Worm (Caenorhabditis elegans) whole organism, L1 larva: ENCODE data around the gene Y69E1A.1.

ENCODE experiments used
- ama-1 ChIP-seq: fragments of 150-350 bp; optimal IDR thresholded peaks from 2 replicates; lab custom pipeline; 2014
- dsc-1 ChIP-seq: sonication (generic microtip); optimal IDR thresholded peaks from 2 replicates; lab custom pipeline; 2016; ENCODE audit warnings: mild to moderate bottlenecking, missing genetic modification characterization, missing compliant biosample characterization
- egl-27 ChIP-seq, 2 experiments: fragments of 150-350 bp in 1 of 2; sonication (generic microtip); optimal IDR thresholded peaks; 3 replicates each; lab custom pipeline; 2017 to 2018; ENCODE audit warnings: missing biosample characterization in 2 of 2, missing genetic modification characterization in 2 of 2, missing genetic modification reagents in 2 of 2
- elt-3 ChIP-seq, 6 experiments: fragments of 150-350 bp in 1 of 6; sonication (generic microtip); optimal IDR thresholded peaks; 2 replicates each; lab custom pipeline; 2017 to 2018; ENCODE audit warnings: missing biosample characterization in 6 of 6, missing genetic modification characterization in 6 of 6, inconsistent platforms in 1 of 6
- ets-5 ChIP-seq: fragments of 200-800 bp; sonication (Bioruptor generic); IDR thresholded peaks from 2 replicates; pipeline ENCODE4 v1.3.6; 2022; ENCODE audit warnings: missing genetic modification characterization, missing compliant biosample characterization
- lsy-2 ChIP-seq, 2 experiments: fragments of 150-350 bp; optimal IDR thresholded peaks; 2 replicates each; lab custom pipeline; 2014; ENCODE audit warnings: missing biosample characterization in 2 of 2, missing genetic modification characterization in 2 of 2
- mep-1 ChIP-seq: fragments of 150-350 bp; optimal IDR thresholded peaks from 2 replicates; lab custom pipeline; 2014; ENCODE audit warnings: missing biosample characterization, missing genetic modification characterization
- nhr-11 ChIP-seq: fragments of 150-350 bp; optimal IDR thresholded peaks from 2 replicates; lab custom pipeline; 2014; ENCODE audit warnings: missing biosample characterization, missing genetic modification characterization
- nhr-12 ChIP-seq: sonication (generic microtip); optimal IDR thresholded peaks from 2 replicates; lab custom pipeline; 2017; ENCODE audit warnings: missing biosample characterization, missing genetic modification characterization
- nhr-237 ChIP-seq: fragments of 150-350 bp; optimal IDR thresholded peaks from 2 replicates; lab custom pipeline; 2014; ENCODE audit warnings: missing biosample characterization, missing genetic modification characterization
- nhr-76 ChIP-seq: sonication (generic microtip); optimal IDR thresholded peaks from 2 replicates; lab custom pipeline; 2017; ENCODE audit warnings: missing biosample characterization, missing genetic modification characterization
- tbx-2 ChIP-seq: sonication (generic microtip); optimal IDR thresholded peaks from 2 replicates; lab custom pipeline; 2016; ENCODE audit warnings: missing genetic modification characterization, missing compliant biosample characterization
- ztf-11 ChIP-seq, 2 experiments: sonication (generic microtip); optimal IDR thresholded peaks; 2 replicates each; lab custom pipeline; 2016 to 2017; ENCODE audit warnings: missing genetic modification characterization in 2 of 2, missing biosample characterization in 1 of 2, missing compliant biosample characterization in 1 of 2

DNA sequence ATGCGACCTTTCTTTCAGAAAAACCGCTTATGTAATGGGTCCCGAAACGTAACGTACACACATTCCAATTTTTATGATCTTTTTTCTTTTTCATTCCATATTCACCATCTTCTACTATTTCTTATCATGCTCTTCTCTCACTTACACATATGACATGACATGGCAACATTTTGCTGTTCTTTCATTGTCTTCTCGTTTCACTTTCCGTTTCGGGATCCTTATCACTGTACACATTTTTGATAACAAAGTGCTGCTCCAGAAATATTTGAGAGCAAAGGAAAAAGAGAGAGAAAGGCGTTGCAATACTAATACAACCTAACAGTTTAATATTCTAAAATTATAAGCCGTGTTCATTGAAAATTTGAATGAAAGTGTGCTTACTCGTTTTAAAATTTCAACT lies 21.6 kb upstream of the Y69E1A.1 start:
- TF ChIP-seq elt-3 (tag; optimal IDR thresholded peaks at IDR 0.05; lab: Kevin White, UChicago), result no peak
- no peak for TF ChIP-seq nhr-237
- no peak for TF ChIP-seq mep-1
- TF ChIP-seq nhr-76 (tag; lab: Kevin White, UChicago), result no peak
- TF ChIP-seq ama-1, result no peak
- no peak for TF ChIP-seq ztf-11 (tag; optimal IDR thresholded peaks at IDR 0.05; lab: Kevin White, UChicago)
- TF ChIP-seq ets-5, result no peak
- TF ChIP-seq nhr-12 (tag; lab: Kevin White, UChicago), result no peak
- no peak for TF ChIP-seq tbx-2 (tag; lab: Kevin White, UChicago)
- no peak for TF ChIP-seq dsc-1 (tag; lab: Kevin White, UChicago)
- no peak for TF ChIP-seq lsy-2 (tag; optimal IDR thresholded peaks at IDR 0.05; lab: Kevin White, UChicago)
- TF ChIP-seq egl-27 (tag; optimal IDR thresholded peaks at IDR 0.05; lab: Kevin White, UChicago), result no peak
- TF ChIP-seq nhr-11 (tag; lab: Kevin White, UChicago), result no peak
